Worm (Caenorhabditis elegans): Measurements from ENCODE around the gene R07E5.7.

R07E5.7 gene

ce11 chrIII:4429402-4429801 is 10.4 kb upstream of the R07E5.7 start, which contains the start of gene C28A5.6:
Gene C28A5.6, minus strand, starts transcription at chrIII:4429502.
- TF ChIP-seq ztf-23 (GFP tag; IDR thresholded peaks at IDR 0.05): no peak
- TF ChIP-seq tab-1 (GFP tag; IDR thresholded peaks at IDR 0.05): no peak
- no peak for TF ChIP-seq T22C8.4 (GFP tag; IDR thresholded peaks at IDR 0.05)
- no peak for TF ChIP-seq cog-1 (tag; optimal IDR thresholded peaks at IDR 0.05)
- no peak for TF ChIP-seq med-1 (GFP tag; optimal IDR thresholded peaks at IDR 0.05; ENCODE audit: insufficient read depth)
- TF ChIP-seq klf-2 (GFP tag; conservative IDR thresholded peaks at IDR 0.05): no peak
- no peak for TF ChIP-seq flt-1 (GFP tag; IDR thresholded peaks at IDR 0.05)
- TF ChIP-seq ref-1 (GFP tag; conservative IDR thresholded peaks at IDR 0.05): no peak
- TF ChIP-seq ztf-29 (GFP tag; IDR thresholded peaks at IDR 0.05): no peak

- peak; percentile 76 for TF ChIP-seq tab-1 (GFP tag; IDR thresholded peaks at IDR 0.05)
- TF ChIP-seq ztf-23 (GFP tag; IDR thresholded peaks at IDR 0.05): peak; percentile 59; the same call in 1 of the 2 replicates
- TF ChIP-seq med-1 (GFP tag; optimal IDR thresholded peaks at IDR 0.05; ENCODE audit: insufficient read depth): no peak
- TF ChIP-seq ref-1 (GFP tag; conservative IDR thresholded peaks at IDR 0.05): 0 out of 2 replicates have a peak, but pooled peaks have one; percentile 9
- peak; percentile 64 for TF ChIP-seq T22C8.4 (GFP tag; IDR thresholded peaks at IDR 0.05)
- no peak; the same call in 1 of the 2 replicates for TF ChIP-seq flt-1 (GFP tag; IDR thresholded peaks at IDR 0.05)
- no peak for TF ChIP-seq klf-2 (GFP tag; conservative IDR thresholded peaks at IDR 0.05)
- TF ChIP-seq ztf-29 (GFP tag; IDR thresholded peaks at IDR 0.05): no peak
Measured at ce11 chrIII:4428797-4429196, 9.8 kb upstream of the R07E5.7 start.

- TF ChIP-seq T22C8.4 (GFP tag; IDR thresholded peaks at IDR 0.05) (peak; percentile 87), tab-1 (GFP tag; IDR thresholded peaks at IDR 0.05) (peak; percentile 93), flt-1 (GFP tag; IDR thresholded peaks at IDR 0.05) (peak; percentile 95), ref-1 (GFP tag; conservative IDR thresholded peaks at IDR 0.05) (peak; percentile 76), klf-2 (GFP tag; conservative IDR thresholded peaks at IDR 0.05) (peak; percentile 83), ztf-23 (GFP tag; IDR thresholded peaks at IDR 0.05) (peak; percentile 91), ztf-29 (GFP tag; IDR thresholded peaks at IDR 0.05) (peak; percentile 87)
Measured at ce11 chrIII:4426711-4427218, 7.8 kb upstream of the R07E5.7 start.

- TF ChIP-seq flt-1 (GFP tag; IDR thresholded peaks at IDR 0.05) (no peak), T22C8.4 (GFP tag; IDR thresholded peaks at IDR 0.05) (no peak), cog-1 (tag; optimal IDR thresholded peaks at IDR 0.05) (no peak), tab-1 (GFP tag; IDR thresholded peaks at IDR 0.05) (no peak), med-1 (GFP tag; optimal IDR thresholded peaks at IDR 0.05; ENCODE audit: insufficient read depth) (no peak), ztf-29 (GFP tag; IDR thresholded peaks at IDR 0.05) (no peak), ref-1 (GFP tag; conservative IDR thresholded peaks at IDR 0.05) (no peak), ztf-23 (GFP tag; IDR thresholded peaks at IDR 0.05) (no peak), klf-2 (GFP tag; conservative IDR thresholded peaks at IDR 0.05) (no peak)
Measured at ce11 chrIII:4417956-4418355, 1.0 kb downstream of the R07E5.7 start, which contains the start of the genes R07E5.19 and pdcd-2. Gene R07E5.19, minus strand, starts transcription at chrIII:4418056. Gene pdcd-2, minus strand, starts transcription at chrIII:4418057.

ce11 chrIII:4415135-4415534 is 3.8 kb downstream of the R07E5.7 start, which contains the start of gene R07E5.11:
Gene R07E5.11, minus strand, starts transcription at chrIII:4415235.
- TF ChIP-seq T22C8.4 (GFP tag; IDR thresholded peaks at IDR 0.05) (no peak), med-1 (GFP tag; optimal IDR thresholded peaks at IDR 0.05; ENCODE audit: insufficient read depth) (no peak), klf-2 (GFP tag; conservative IDR thresholded peaks at IDR 0.05) (no peak), ref-1 (GFP tag; conservative IDR thresholded peaks at IDR 0.05) (no peak), ztf-23 (GFP tag; IDR thresholded peaks at IDR 0.05) (no peak), cog-1 (tag; optimal IDR thresholded peaks at IDR 0.05) (no peak), tab-1 (GFP tag; IDR thresholded peaks at IDR 0.05) (no peak), ztf-29 (GFP tag; IDR thresholded peaks at IDR 0.05) (no peak), flt-1 (GFP tag; IDR thresholded peaks at IDR 0.05) (no peak)

- TF ChIP-seq T22C8.4 (GFP tag; IDR thresholded peaks at IDR 0.05) (peak; percentile 64), tab-1 (GFP tag; IDR thresholded peaks at IDR 0.05) (peak; percentile 80), klf-2 (GFP tag; conservative IDR thresholded peaks at IDR 0.05) (peak; percentile 68), ref-1 (GFP tag; conservative IDR thresholded peaks at IDR 0.05) (peak; percentile 64), flt-1 (GFP tag; IDR thresholded peaks at IDR 0.05) (peak; percentile 84), ztf-23 (GFP tag; IDR thresholded peaks at IDR 0.05) (peak; percentile 77)
Measured at ce11 chrIII:4414041-4414440, 4.9 kb downstream of the R07E5.7 start.

- TF ChIP-seq klf-2 (GFP tag; conservative IDR thresholded peaks at IDR 0.05): no peak
- no peak for TF ChIP-seq ztf-29 (GFP tag; IDR thresholded peaks at IDR 0.05)
- TF ChIP-seq ztf-23 (GFP tag; IDR thresholded peaks at IDR 0.05): no peak
- no peak for TF ChIP-seq ref-1 (GFP tag; conservative IDR thresholded peaks at IDR 0.05)
- TF ChIP-seq tab-1 (GFP tag; IDR thresholded peaks at IDR 0.05): no peak
- no peak for TF ChIP-seq cog-1 (tag; optimal IDR thresholded peaks at IDR 0.05)
- TF ChIP-seq med-1 (GFP tag; optimal IDR thresholded peaks at IDR 0.05; ENCODE audit: insufficient read depth): no peak
- TF ChIP-seq flt-1 (GFP tag; IDR thresholded peaks at IDR 0.05): no peak
- TF ChIP-seq T22C8.4 (GFP tag; IDR thresholded peaks at IDR 0.05): no peak
Measured at ce11 chrIII:4413099-4413498, 5.9 kb downstream of the R07E5.7 start, which contains the start of gene mpc-1. Gene mpc-1, plus strand, starts transcription at chrIII:4413457.

- TF ChIP-seq med-1 (GFP tag; optimal IDR thresholded peaks at IDR 0.05; ENCODE audit: insufficient read depth): no peak
- no peak for TF ChIP-seq cog-1 (tag; optimal IDR thresholded peaks at IDR 0.05)
- no peak for TF ChIP-seq klf-2 (GFP tag; conservative IDR thresholded peaks at IDR 0.05)
- TF ChIP-seq flt-1 (GFP tag; IDR thresholded peaks at IDR 0.05): no peak
- TF ChIP-seq T22C8.4 (GFP tag; IDR thresholded peaks at IDR 0.05): no peak
- no peak for TF ChIP-seq tab-1 (GFP tag; IDR thresholded peaks at IDR 0.05)
- no peak for TF ChIP-seq ztf-29 (GFP tag; IDR thresholded peaks at IDR 0.05)
- no peak for TF ChIP-seq ztf-23 (GFP tag; IDR thresholded peaks at IDR 0.05)
- TF ChIP-seq ref-1 (GFP tag; conservative IDR thresholded peaks at IDR 0.05): no peak
Measured at ce11 chrIII:4412108-4413009, 6.6 kb downstream of the R07E5.7 start.

- TF ChIP-seq ztf-29 (GFP tag; IDR thresholded peaks at IDR 0.05): no peak
- TF ChIP-seq ztf-23 (GFP tag; IDR thresholded peaks at IDR 0.05): no peak
- no peak for TF ChIP-seq cog-1 (tag; optimal IDR thresholded peaks at IDR 0.05)
- no peak for TF ChIP-seq tab-1 (GFP tag; IDR thresholded peaks at IDR 0.05)
- no peak for TF ChIP-seq T22C8.4 (GFP tag; IDR thresholded peaks at IDR 0.05)
- TF ChIP-seq flt-1 (GFP tag; IDR thresholded peaks at IDR 0.05): no peak
- no peak for TF ChIP-seq klf-2 (GFP tag; conservative IDR thresholded peaks at IDR 0.05)
- no peak for TF ChIP-seq ref-1 (GFP tag; conservative IDR thresholded peaks at IDR 0.05)
- no peak for TF ChIP-seq med-1 (GFP tag; optimal IDR thresholded peaks at IDR 0.05; ENCODE audit: insufficient read depth)
Measured at ce11 chrIII:4408251-4408650, 10.7 kb downstream of the R07E5.7 start, which contains the start of gene gpch-1. Gene gpch-1, plus strand, starts transcription at chrIII:4408551.
